Worm (Caenorhabditis elegans) whole organism, young adult: ENCODE results near the gene F10D7.5.

Experiments
- D2030.7 ChIP-seq: fragments of 200-800 bp; sonication (Bioruptor generic); IDR thresholded peaks from 2 replicates; pipeline ENCODE4 v1.3.6; 2022; ENCODE audit warnings: missing genetic modification reagents, missing genetic modification characterization, missing compliant biosample characterization
- F22D6.2 ChIP-seq: sonication (generic microtip); optimal IDR thresholded peaks from 2 replicates; lab custom pipeline; 2016; ENCODE audit warnings: mild to moderate bottlenecking, missing genetic modification characterization, missing compliant biosample characterization
- F23B12.7 ChIP-seq: sonication (generic microtip); optimal IDR thresholded peaks from 2 replicates; lab custom pipeline; 2017; ENCODE audit warnings: missing genetic modification characterization, mild to moderate bottlenecking, missing compliant biosample characterization, antibody characterized with exemption, moderate library complexity; ENCODE audit not compliant: insufficient read depth
- F57A8.1 ChIP-seq: fragments of 200-800 bp; sonication (Bioruptor generic); optimal IDR thresholded peaks from 2 replicates; lab custom pipeline; 2018; ENCODE audit warnings: mild to moderate bottlenecking, missing genetic modification characterization, moderate library complexity, missing compliant biosample characterization
- T07F8.4 ChIP-seq: sonication (generic microtip); optimal IDR thresholded peaks from 2 replicates; lab custom pipeline; 2016; ENCODE audit warnings: mild to moderate bottlenecking, missing genetic modification characterization, moderate library complexity, missing compliant biosample characterization
- Y53F4B.3 ChIP-seq: fragments of 200-800 bp; sonication (Bioruptor generic); IDR thresholded peaks from 2 replicates; pipeline ENCODE4 v1.3.6; 2022; ENCODE audit warnings: missing genetic modification reagents, missing genetic modification characterization, missing compliant biosample characterization
- Y53G8AR.9 ChIP-seq: fragments of 200-800 bp; sonication (Bioruptor generic); conservative IDR thresholded peaks from 2 replicates; pipeline ENCODE4 v1.3.6; 2022; ENCODE audit warnings: missing genetic modification reagents, missing genetic modification characterization, missing compliant biosample characterization
- Y79H2A.3 ChIP-seq: fragments of 200-800 bp; sonication (Bioruptor generic); conservative IDR thresholded peaks from 2 replicates; pipeline ENCODE4 v1.3.6; 2022; ENCODE audit warnings: missing genetic modification reagents, missing genetic modification characterization, missing compliant biosample characterization
- bed-1 ChIP-seq: fragments of 200-800 bp; sonication (Bioruptor generic); IDR thresholded peaks from 2 replicates; pipeline ENCODE4 v1.3.6; 2022; ENCODE audit warnings: missing genetic modification reagents, missing genetic modification characterization, missing compliant biosample characterization
- ceh-100 ChIP-seq: fragments of 200-800 bp; sonication (Bioruptor generic); IDR thresholded peaks from 2 replicates; pipeline ENCODE4 v1.3.6; 2022; ENCODE audit warnings: missing genetic modification reagents, missing genetic modification characterization, missing compliant biosample characterization
- ceh-27 ChIP-seq: fragments of 200-800 bp; sonication (Bioruptor generic); optimal IDR thresholded peaks from 2 replicates; lab custom pipeline; 2018; ENCODE audit warnings: mild to moderate bottlenecking, missing genetic modification characterization, moderate library complexity, missing compliant biosample characterization
- ceh-91 ChIP-seq: fragments of 200-800 bp; sonication (Bioruptor generic); IDR thresholded peaks from 2 replicates; pipeline ENCODE4 v1.3.6; 2022; ENCODE audit warnings: missing genetic modification reagents, missing genetic modification characterization, missing compliant biosample characterization
- chd-7 ChIP-seq: sonication (generic microtip); optimal IDR thresholded peaks from 2 replicates; lab custom pipeline; 2016; ENCODE audit warnings: mild to moderate bottlenecking, missing genetic modification characterization, moderate library complexity, missing compliant biosample characterization
- die-1 ChIP-seq: sonication (generic microtip); optimal IDR thresholded peaks from 2 replicates; lab custom pipeline; 2016; ENCODE audit warnings: missing genotype, mild to moderate bottlenecking, missing genetic modification characterization, missing compliant biosample characterization
- dox-1 ChIP-seq: fragments of 200-800 bp; sonication (Bioruptor generic); IDR thresholded peaks from 2 replicates; pipeline ENCODE4 v1.3.6; 2022; ENCODE audit warnings: missing genetic modification reagents, missing genetic modification characterization, missing compliant biosample characterization
- dpff-1 ChIP-seq: sonication (generic microtip); optimal IDR thresholded peaks from 2 replicates; lab custom pipeline; 2017; ENCODE audit warnings: mild to moderate bottlenecking, missing genetic modification characterization, missing compliant biosample characterization
- ets-4 ChIP-seq: fragments of 200-800 bp; sonication (Bioruptor generic); optimal IDR thresholded peaks from 2 replicates; lab custom pipeline; 2018; ENCODE audit warnings: mild to moderate bottlenecking, missing genetic modification characterization, missing compliant biosample characterization
- hmg-1.2 ChIP-seq: fragments of 200-800 bp; sonication (Bioruptor generic); IDR thresholded peaks from 2 replicates; pipeline ENCODE4 v1.3.6; 2022; ENCODE audit warnings: missing genetic modification reagents, missing genetic modification characterization, missing compliant biosample characterization
- hmg-20 ChIP-seq: fragments of 200-800 bp; sonication (Bioruptor generic); IDR thresholded peaks from 2 replicates; pipeline ENCODE4 v1.3.6; 2022; ENCODE audit warnings: missing genetic modification reagents, missing genetic modification characterization, missing compliant biosample characterization
- hsf-1 ChIP-seq: fragments of 200-800 bp; sonication (Bioruptor generic); IDR thresholded peaks from 2 replicates; pipeline ENCODE4 v1.3.6; 2022; ENCODE audit warnings: missing genetic modification reagents, missing genetic modification characterization, missing compliant biosample characterization
- lin-26 ChIP-seq: fragments of 200-800 bp; sonication (Bioruptor generic); IDR thresholded peaks from 2 replicates; pipeline ENCODE4 v1.3.6; 2022; ENCODE audit warnings: missing genetic modification reagents, missing genetic modification characterization, missing compliant biosample characterization
- lin-35 ChIP-seq, 3 experiments: fragments of 150-350 bp in 2 of 3; sonication (generic microtip) in 1 of 3; optimal IDR thresholded peaks; 2 replicates each; lab custom pipeline; 2014 to 2018; ENCODE audit warnings: missing biosample characterization in 3 of 3, missing genetic modification characterization in 3 of 3, missing genetic modification reagents in 3 of 3
- lin-54 ChIP-seq: fragments of 200-800 bp; sonication (Bioruptor generic); optimal IDR thresholded peaks from 2 replicates; lab custom pipeline; 2018; ENCODE audit warnings: mild to moderate bottlenecking, missing genetic modification characterization, missing compliant biosample characterization
- madf-3 ChIP-seq: fragments of 200-800 bp; sonication (Bioruptor generic); IDR thresholded peaks from 2 replicates; pipeline ENCODE4 v1.3.6; 2022; ENCODE audit warnings: missing genetic modification reagents, missing genetic modification characterization, missing compliant biosample characterization
- mcd-1 ChIP-seq: fragments of 200-800 bp; sonication (Bioruptor generic); IDR thresholded peaks from 2 replicates; pipeline ENCODE4 v1.3.6; 2022; ENCODE audit warnings: missing genetic modification reagents, missing genetic modification characterization, missing compliant biosample characterization
- nfya-1 ChIP-seq: sonication (generic microtip); optimal IDR thresholded peaks from 2 replicates; lab custom pipeline; 2017; ENCODE audit warnings: antibody characterized with exemption, missing compliant biosample characterization, missing genetic modification characterization, borderline replicate concordance; ENCODE audit not compliant: insufficient read depth
- nhr-90 ChIP-seq: sonication (generic microtip); optimal IDR thresholded peaks from 2 replicates; lab custom pipeline; 2016; ENCODE audit warnings: missing genotype, mild to moderate bottlenecking, missing genetic modification characterization, missing compliant biosample characterization
- pbrm-1 ChIP-seq: fragments of 200-800 bp; sonication (Bioruptor generic); IDR thresholded peaks from 2 replicates; pipeline ENCODE4 v1.3.6; 2022; ENCODE audit warnings: missing genetic modification reagents, missing genetic modification characterization, missing compliant biosample characterization
- rec-8 ChIP-seq, 2 experiments: sonication (generic microtip); optimal IDR thresholded peaks; 2 replicates each; lab custom pipeline; 2016; ENCODE audit warnings: mild to moderate bottlenecking in 2 of 2, missing genetic modification characterization in 2 of 2, missing genetic modification reagents in 2 of 2, missing genotype in 2 of 2, missing biosample characterization in 1 of 2, missing compliant biosample characterization in 1 of 2, moderate library complexity in 1 of 2
- rpc-1 ChIP-seq, 2 experiments: fragments of 150-350 bp in 1 of 2; sonication (generic microtip) in 1 of 2; optimal IDR thresholded peaks; 2 replicates each; lab custom pipeline; 2014 to 2018; ENCODE audit warnings: missing biosample characterization in 1 of 2, missing genetic modification characterization in 1 of 2, missing genetic modification reagents in 1 of 2, missing genotype in 1 of 2
- sdz-38 ChIP-seq: sonication (generic microtip); optimal IDR thresholded peaks from 2 replicates; lab custom pipeline; 2016; ENCODE audit warnings: missing genotype, missing genetic modification characterization, missing compliant biosample characterization
- sea-2 ChIP-seq: fragments of 200-800 bp; sonication (Bioruptor generic); IDR thresholded peaks from 2 replicates; pipeline ENCODE4 v1.3.6; 2022; ENCODE audit warnings: missing genetic modification characterization, missing compliant biosample characterization
- snpc-1.1 ChIP-seq: sonication (generic microtip); optimal IDR thresholded peaks from 2 replicates; lab custom pipeline; 2017; ENCODE audit warnings: missing genetic modification characterization, mild to moderate bottlenecking, missing compliant biosample characterization, antibody characterized with exemption, moderate library complexity, missing genotype, missing genetic modification reagents; ENCODE audit not compliant: insufficient read depth
- snpc-1.3 ChIP-seq: sonication (generic microtip); optimal IDR thresholded peaks from 2 replicates; lab custom pipeline; 2017; ENCODE audit warnings: missing genetic modification characterization, mild to moderate bottlenecking, missing compliant biosample characterization, antibody characterized with exemption, moderate library complexity, missing genotype, missing genetic modification reagents; ENCODE audit not compliant: insufficient read depth
- tbx-9 ChIP-seq: sonication (generic microtip); optimal IDR thresholded peaks from 2 replicates; lab custom pipeline; 2016; ENCODE audit warnings: borderline replicate concordance, missing genetic modification characterization, inconsistent platforms, missing compliant biosample characterization
- xnd-1 ChIP-seq: sonication (generic microtip); optimal IDR thresholded peaks from 2 replicates; lab custom pipeline; 2016; ENCODE audit warnings: missing genotype, missing genetic modification reagents, missing genetic modification characterization, missing compliant biosample characterization
- zfh-2 ChIP-seq: fragments of 200-800 bp; sonication (Bioruptor generic); conservative IDR thresholded peaks from 2 replicates; pipeline ENCODE4 v1.3.6; 2022; ENCODE audit warnings: missing genetic modification reagents, missing genetic modification characterization, missing compliant biosample characterization
- ztf-18 ChIP-seq: sonication (generic microtip); optimal IDR thresholded peaks from 2 replicates; lab custom pipeline; 2016; ENCODE audit warnings: missing genotype, mild to moderate bottlenecking, missing genetic modification characterization, missing compliant biosample characterization
- ztf-26 ChIP-seq: sonication (generic microtip); optimal IDR thresholded peaks from 2 replicates; lab custom pipeline; 2017; ENCODE audit warnings: missing genetic modification characterization, missing compliant biosample characterization
- ztf-28 ChIP-seq: fragments of 200-800 bp; sonication (Bioruptor generic); IDR thresholded peaks from 2 replicates; pipeline ENCODE4 v1.3.6; 2022; ENCODE audit warnings: missing genetic modification reagents, missing genetic modification characterization, missing compliant biosample characterization

Gene F10D7.5

DNA sequence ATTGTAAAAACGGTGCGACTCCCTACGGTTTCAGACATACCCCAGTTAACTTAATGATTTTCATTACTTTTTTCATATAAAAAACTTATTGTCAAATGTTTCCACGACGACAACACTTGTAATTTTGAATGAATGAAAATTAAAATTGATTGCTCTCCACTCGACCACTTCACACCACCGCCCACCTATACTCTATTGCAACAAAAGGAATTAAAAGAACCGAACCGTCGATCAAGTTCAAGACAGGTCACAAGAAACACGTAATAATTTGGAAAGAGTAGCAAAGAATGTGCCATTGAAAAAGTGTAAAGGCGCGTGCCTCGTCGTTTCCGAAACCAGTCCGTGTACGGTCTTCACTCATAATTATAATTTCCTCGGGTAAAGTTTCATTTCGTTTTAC, 28.9 kb downstream of the F10D7.5 start, which contains the start of gene F10D7.11:
Gene F10D7.11 (plus strand): TSS at position 301 of the 400 bp plus-strand sequence.
- no peak for TF ChIP-seq dox-1 (GFP tag; lab: Robert Waterston, UW)
- no peak for TF ChIP-seq T07F8.4 (tag; lab: Kevin White, UChicago)
- no peak for TF ChIP-seq tbx-9 (tag; lab: Kevin White, UChicago)
- TF ChIP-seq F23B12.7 (tag; lab: Kevin White, UChicago): no peak
- peak; percentile 52 for TF ChIP-seq ceh-27 (GFP tag; lab: Kevin White, UChicago)

DNA sequence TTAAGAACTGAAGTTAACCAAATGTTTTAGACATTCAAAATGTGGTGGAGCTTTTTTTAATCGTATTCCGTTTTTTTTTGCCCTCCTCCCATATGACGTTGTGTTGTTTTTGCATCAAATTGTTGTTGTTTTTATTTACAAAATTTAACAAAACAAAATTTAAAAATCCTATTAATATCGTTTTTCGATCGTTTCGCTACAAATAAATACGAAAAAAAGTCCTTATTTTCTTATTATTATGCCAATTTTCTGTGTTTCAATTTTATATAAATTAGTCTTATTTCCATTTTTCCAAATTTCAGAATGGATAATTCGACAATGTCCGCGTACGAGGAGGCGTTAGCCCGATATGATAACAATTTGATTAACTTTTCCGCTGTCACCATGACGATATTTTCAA, 32.0 kb downstream of the F10D7.5 start, which contains the start of gene npr-36:
Gene npr-36 (plus strand): TSS at position 301 of the 400 bp plus-strand sequence.
- TF ChIP-seq sdz-38 (tag; lab: Kevin White, UChicago) (no peak), hsf-1 (no peak), nhr-90 (no peak), hmg-1.2 (GFP tag; lab: Robert Waterston, UW) (no peak), lin-35 (GFP tag; optimal IDR thresholded peaks at IDR 0.05; lab: Kevin White, UChicago) (no peak), snpc-1.3 (tag; lab: Kevin White, UChicago) (no peak)

DNA sequence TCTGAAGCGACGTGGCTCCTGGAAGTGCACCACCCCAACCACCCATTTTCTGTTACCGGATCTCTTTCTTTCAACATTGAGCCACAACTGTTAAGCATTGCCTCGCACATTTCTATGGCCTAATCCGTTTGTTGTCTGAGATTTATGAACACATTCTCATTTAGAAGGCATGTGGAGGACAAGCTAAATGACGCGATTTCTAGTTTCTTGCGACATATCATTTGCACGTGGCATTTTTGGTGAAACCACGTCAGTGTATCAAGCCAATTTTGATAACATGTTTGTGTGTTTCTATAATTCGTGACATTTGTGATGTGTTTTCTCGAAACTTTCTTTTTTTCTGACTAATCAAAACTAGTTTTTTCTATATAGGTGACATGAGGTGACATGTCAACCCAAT, 34.7 kb downstream of the F10D7.5 start:
- TF ChIP-seq sdz-38 (tag; lab: Kevin White, UChicago) (no peak), bed-1 (no peak), ztf-26 (tag; lab: Kevin White, UChicago) (no peak), pbrm-1 (GFP tag; lab: Robert Waterston, UW) (no peak)

DNA sequence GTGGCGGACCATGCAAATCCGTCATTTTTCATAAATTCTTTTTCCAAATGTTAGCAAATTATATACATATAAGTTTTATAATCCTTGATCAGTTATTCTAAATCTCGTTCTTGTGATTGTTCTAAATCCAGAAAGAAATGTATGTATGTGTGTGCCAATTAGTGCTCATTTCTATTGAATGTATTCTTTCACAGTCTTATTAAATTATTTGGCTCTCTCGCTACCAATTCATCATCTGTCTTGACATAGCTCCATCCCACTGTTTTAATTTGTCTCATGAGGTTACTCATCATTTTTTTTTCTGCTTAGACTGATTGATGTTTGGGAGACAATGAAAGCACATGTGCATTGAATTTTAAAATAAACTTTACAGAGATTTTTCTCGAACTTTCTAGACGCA, 36.0 kb downstream of the F10D7.5 start:
- TF ChIP-seq F22D6.2 (tag; lab: Kevin White, UChicago) (no peak), chd-7 (no peak), ceh-100 (GFP tag; lab: Robert Waterston, UW) (no peak), dpff-1 (tag; lab: Kevin White, UChicago) (no peak), ztf-28 (GFP tag; lab: Robert Waterston, UW) (no peak), Y53G8AR.9 (no peak), ets-4 (GFP tag; lab: Kevin White, UChicago) (no peak), Y53F4B.3 (GFP tag; lab: Robert Waterston, UW) (no peak), hmg-20 (GFP tag; lab: Robert Waterston, UW) (no peak), madf-3 (no peak), dox-1 (GFP tag; lab: Robert Waterston, UW) (no peak), ztf-18 (tag; lab: Kevin White, UChicago) (no peak), ceh-91 (GFP tag; lab: Robert Waterston, UW) (no peak), D2030.7 (GFP tag; lab: Robert Waterston, UW) (no peak), hsf-1 (no peak), lin-54 (GFP tag; lab: Kevin White, UChicago) (no peak), rpc-1 (optimal IDR thresholded peaks at IDR 0.05; lab: Kevin White, UChicago) (no peak), rpc-1 (tag; optimal IDR thresholded peaks at IDR 0.05; lab: Kevin White, UChicago) (no peak), nfya-1 (tag; lab: Kevin White, UChicago) (no peak), tbx-9 (tag; lab: Kevin White, UChicago) (no peak), die-1 (tag; lab: Kevin White, UChicago) (no peak)

DNA sequence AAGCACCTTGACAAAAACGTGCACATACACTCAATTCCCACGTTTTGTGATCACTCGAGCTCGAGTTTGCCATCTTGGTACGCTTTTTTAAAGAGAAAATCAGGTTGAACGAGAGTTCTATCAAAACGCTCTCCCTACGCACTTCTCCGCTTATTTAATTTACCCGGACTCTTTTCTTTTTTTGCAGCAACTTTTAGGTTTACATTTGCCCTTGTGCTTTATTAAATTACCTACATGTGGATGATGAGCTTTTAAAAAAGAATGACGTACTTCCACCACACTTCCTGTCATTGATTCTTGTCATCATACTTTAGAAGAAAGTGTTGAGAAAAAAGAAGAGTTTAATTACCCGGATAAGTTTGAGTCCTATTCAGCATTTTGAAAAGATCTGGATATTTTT, 39.3 kb downstream of the F10D7.5 start:
- TF ChIP-seq sea-2 (no peak), rpc-1 (optimal IDR thresholded peaks at IDR 0.05; lab: Kevin White, UChicago) (no peak), rpc-1 (tag; optimal IDR thresholded peaks at IDR 0.05; lab: Kevin White, UChicago) (no peak), zfh-2 (GFP tag; lab: Robert Waterston, UW) (no peak), Y79H2A.3 (GFP tag; lab: Robert Waterston, UW) (no peak), xnd-1 (tag; lab: Kevin White, UChicago) (no peak), F57A8.1 (GFP tag; lab: Kevin White, UChicago) (no peak), ceh-100 (GFP tag; lab: Robert Waterston, UW) (no peak), lin-26 (GFP tag; lab: Robert Waterston, UW) (no peak), rec-8 (tag; optimal IDR thresholded peaks at IDR 0.05; lab: Kevin White, UChicago) (no peak), snpc-1.3 (tag; lab: Kevin White, UChicago) (no peak), mcd-1 (no peak), snpc-1.1 (no peak), bed-1 (no peak)
